Fruit fly (Drosophila melanogaster) whole organism, embryonic: ENCODE results near the gene Polr1D.
A peak's percentile ranks its signal among the peaks of the same experiment; 100 is the strongest.

Source experiments
- C15 ChIP-seq: fragments of 200-800 bp; sonication (Bioruptor generic); IDR thresholded peaks from 3 replicates; pipeline ENCODE4 v1.3.6; 2022; ENCODE audit warnings: missing biosample characterization, missing genetic modification characterization
- CG10431 ChIP-seq: fragments of 200-800 bp; sonication (Bioruptor generic); optimal IDR thresholded peaks from 3 replicates; lab custom pipeline; 2018; ENCODE audit warnings: missing biosample characterization, mild to moderate bottlenecking, missing genetic modification characterization
- CG11085 ChIP-seq: fragments of 200-800 bp; sonication (Bioruptor generic); IDR thresholded peaks from 2 replicates; pipeline ENCODE4 v1.3.6; 2022; ENCODE audit warnings: missing biosample characterization, missing genetic modification characterization
- CG13287 ChIP-seq: fragments of 200-800 bp; sonication (Bioruptor generic); IDR thresholded peaks from 2 replicates; pipeline ENCODE4 v1.3.6; 2022; ENCODE audit warnings: missing biosample characterization, missing genetic modification characterization; ENCODE audit not compliant: partially characterized antibody
- CG1529 ChIP-seq: fragments of 200-800 bp; sonication (Bioruptor generic); optimal IDR thresholded peaks from 3 replicates; lab custom pipeline; 2018; ENCODE audit warnings: missing biosample characterization, missing genetic modification characterization
- CG17186 ChIP-seq: fragments of 200-800 bp; sonication (Bioruptor generic); optimal IDR thresholded peaks from 3 replicates; lab custom pipeline; 2017; ENCODE audit warnings: missing biosample characterization, missing genetic modification reagents, missing genetic modification characterization
- CG17802 ChIP-seq: fragments of 200-800 bp; sonication (Bioruptor generic); optimal IDR thresholded peaks from 2 replicates; lab custom pipeline; 2018; ENCODE audit warnings: missing biosample characterization, mild to moderate bottlenecking, missing genetic modification characterization, moderate library complexity
- CG30403 ChIP-seq: fragments of 200-800 bp; sonication (Bioruptor generic); optimal IDR thresholded peaks from 3 replicates; lab custom pipeline; 2016; ENCODE audit warnings: missing biosample characterization, missing genetic modification characterization
- CG31224 ChIP-seq: fragments of 200-800 bp; sonication (Bioruptor generic); IDR thresholded peaks from 2 replicates; pipeline ENCODE4 v1.3.6; 2022; ENCODE audit warnings: missing biosample characterization, missing genetic modification characterization
- CG34422 ChIP-seq: fragments of 200-800 bp; sonication (Bioruptor generic); IDR thresholded peaks from 3 replicates; pipeline ENCODE4 v1.3.6; 2022; ENCODE audit warnings: missing biosample characterization, missing genetic modification characterization
- CG4404 ChIP-seq: fragments of 200-800 bp; sonication (Bioruptor generic); IDR thresholded peaks from 2 replicates; pipeline ENCODE4 v1.3.6; 2022; ENCODE audit warnings: missing biosample characterization, missing genetic modification characterization
- CG5245 ChIP-seq: fragments of 200-800 bp; sonication (Bioruptor generic); optimal IDR thresholded peaks from 3 replicates; lab custom pipeline; 2016; ENCODE audit warnings: missing biosample characterization, missing genetic modification characterization
- CG6272 ChIP-seq: fragments of 200-800 bp; sonication (Bioruptor generic); IDR thresholded peaks from 2 replicates; pipeline ENCODE4 v1.3.6; 2022; ENCODE audit warnings: missing biosample characterization, missing genetic modification characterization
- CG6854 ChIP-seq: fragments of 200-800 bp; sonication (Bioruptor generic); optimal IDR thresholded peaks from 3 replicates; lab custom pipeline; 2017; ENCODE audit warnings: missing biosample characterization, mild to moderate bottlenecking, missing genetic modification characterization
- CG7745 ChIP-seq: fragments of 200-800 bp; sonication (Bioruptor generic); optimal IDR thresholded peaks from 2 replicates; lab custom pipeline; 2018; ENCODE audit warnings: missing biosample characterization, mild to moderate bottlenecking, missing genetic modification characterization, moderate library complexity
- CG8281 ChIP-seq: fragments of 200-800 bp; sonication (Bioruptor generic); optimal IDR thresholded peaks from 2 replicates; lab custom pipeline; 2018; ENCODE audit warnings: missing biosample characterization, mild to moderate bottlenecking, missing genetic modification characterization, moderate library complexity
- CG8290 ChIP-seq, 3 experiments: fragments of 200-800 bp; sonication (Bioruptor generic); optimal IDR thresholded peaks; 2 replicates each; lab custom pipeline; 2016 to 2019; ENCODE audit warnings: missing biosample characterization in 3 of 3, missing genetic modification characterization in 3 of 3, mild to moderate bottlenecking in 2 of 3, moderate library complexity in 1 of 3
- CG9609 ChIP-seq: fragments of 200-800 bp; sonication (Bioruptor generic); optimal IDR thresholded peaks from 3 replicates; lab custom pipeline; 2016; ENCODE audit warnings: missing biosample characterization, missing genetic modification characterization
- CHES-1-like ChIP-seq: fragments of 200-800 bp; sonication (Bioruptor generic); optimal IDR thresholded peaks from 2 replicates; lab custom pipeline; 2016; ENCODE audit warnings: missing biosample characterization, missing genetic modification characterization
- Hey ChIP-seq: fragments of 200-800 bp; sonication (Bioruptor generic); optimal IDR thresholded peaks from 3 replicates; lab custom pipeline; 2018; ENCODE audit warnings: missing biosample characterization, mild to moderate bottlenecking, missing genetic modification characterization
- HmgZ ChIP-seq: fragments of 200-800 bp; sonication (Bioruptor generic); optimal IDR thresholded peaks from 2 replicates; lab custom pipeline; 2018; ENCODE audit warnings: missing biosample characterization, mild to moderate bottlenecking, missing genetic modification characterization
- Hmx ChIP-seq: fragments of 200-800 bp; sonication (Bioruptor generic); optimal IDR thresholded peaks from 2 replicates; lab custom pipeline; 2016; ENCODE audit warnings: missing biosample characterization, missing genetic modification characterization
- Hr78 ChIP-seq, 2 experiments: fragments of 200-800 bp in 1 of 2; fragments of >200 bp in 1 of 2; sonication (Bioruptor generic) in 1 of 2; optimal IDR thresholded peaks; 2 replicates each; lab custom pipeline; 2017 to 2019; ENCODE audit warnings: missing biosample characterization in 2 of 2, missing genetic modification characterization in 2 of 2, mild to moderate bottlenecking in 1 of 2, moderate library complexity in 1 of 2
- MESR4 ChIP-seq: fragments of 200-800 bp; sonication (Bioruptor generic); optimal IDR thresholded peaks from 2 replicates; lab custom pipeline; 2018; ENCODE audit warnings: missing biosample characterization, mild to moderate bottlenecking, missing genetic modification characterization, moderate library complexity
- Med ChIP-seq: fragments of 200-800 bp; sonication (Bioruptor generic); peaks from one replicate; lab custom pipeline; 2016; ENCODE audit warnings: missing biosample characterization, missing genetic modification characterization, mild to moderate bottlenecking, inconsistent platforms, moderate library complexity
- NC2β ChIP-seq: fragments of 200-800 bp; sonication (Bioruptor generic); optimal IDR thresholded peaks from 2 replicates; lab custom pipeline; 2016; ENCODE audit warnings: missing biosample characterization, missing genetic modification characterization
- Nf-YC ChIP-seq: fragments of 200-800 bp; optimal IDR thresholded peaks from 3 replicates; lab custom pipeline; 2019; ENCODE audit warnings: missing biosample characterization, mild to moderate bottlenecking, missing genetic modification characterization, moderate library complexity
- Sox100B ChIP-seq: fragments of 200-800 bp; sonication (Bioruptor generic); optimal IDR thresholded peaks from 3 replicates; lab custom pipeline; 2018; ENCODE audit warnings: missing biosample characterization, mild to moderate bottlenecking, missing genetic modification characterization
- Usf ChIP-seq: fragments of 200-800 bp; sonication (Bioruptor generic); optimal IDR thresholded peaks from 2 replicates; lab custom pipeline; 2017; ENCODE audit warnings: missing genotype, missing biosample characterization, missing genetic modification characterization
- Xrp1 ChIP-seq: fragments of 200-800 bp; sonication (Bioruptor generic); IDR thresholded peaks from 2 replicates; pipeline ENCODE4 v1.3.6; 2022; ENCODE audit warnings: missing biosample characterization, missing genetic modification characterization
- al ChIP-seq: fragments of 200-800 bp; sonication (Bioruptor generic); IDR thresholded peaks from 2 replicates; pipeline ENCODE4 v1.3.6; 2022; ENCODE audit warnings: missing biosample characterization, missing genetic modification characterization
- ase ChIP-seq: fragments of 200-800 bp; sonication (Bioruptor generic); IDR thresholded peaks from 3 replicates; pipeline ENCODE4 v1.3.6; 2022; ENCODE audit warnings: missing biosample characterization, missing genetic modification characterization
- bbx ChIP-seq: fragments of 200-800 bp; sonication (Bioruptor generic); IDR thresholded peaks from 2 replicates; pipeline ENCODE4 v1.3.6; 2022; ENCODE audit warnings: missing biosample characterization, missing genetic modification characterization; ENCODE audit not compliant: partially characterized antibody
- br ChIP-seq: fragments of >200 bp; optimal IDR thresholded peaks from 2 replicates; lab custom pipeline; 2017
- chif ChIP-seq, 2 experiments: fragments of 200-800 bp; sonication (Bioruptor generic); optimal IDR thresholded peaks; 3 replicates each; lab custom pipeline; 2016; ENCODE audit warnings: missing biosample characterization in 2 of 2, missing genetic modification characterization in 2 of 2
- corto ChIP-seq: fragments of 200-800 bp; sonication (Bioruptor generic); optimal IDR thresholded peaks from 2 replicates; lab custom pipeline; 2016; ENCODE audit warnings: missing biosample characterization, mild to moderate bottlenecking, missing genetic modification characterization, moderate library complexity
- en ChIP-seq: fragments of 200-800 bp; sonication (Bioruptor generic); optimal IDR thresholded peaks from 2 replicates; lab custom pipeline; 2016; ENCODE audit warnings: missing biosample characterization, missing genetic modification characterization
- fu2 ChIP-seq: fragments of 200-800 bp; sonication (Bioruptor generic); optimal IDR thresholded peaks from 2 replicates; lab custom pipeline; 2016; ENCODE audit warnings: missing biosample characterization, missing genetic modification characterization
- gsb ChIP-seq: fragments of 200-800 bp; sonication (Bioruptor generic); IDR thresholded peaks from 2 replicates; pipeline ENCODE4 v1.3.6; 2022; ENCODE audit warnings: missing biosample characterization, missing genetic modification characterization
- luna ChIP-seq: fragments of 200-800 bp; sonication (Bioruptor generic); optimal IDR thresholded peaks from 2 replicates; lab custom pipeline; 2016; ENCODE audit warnings: missing biosample characterization, missing genetic modification characterization
- pb ChIP-seq: fragments of 200-800 bp; sonication (Bioruptor generic); optimal IDR thresholded peaks from 3 replicates; lab custom pipeline; 2016; ENCODE audit warnings: missing biosample characterization, missing genetic modification characterization
- pfk ChIP-seq: fragments of 200-800 bp; sonication (Bioruptor generic); optimal IDR thresholded peaks from 2 replicates; lab custom pipeline; 2018; ENCODE audit warnings: missing biosample characterization, mild to moderate bottlenecking, missing genetic modification characterization, moderate library complexity
- schlank ChIP-seq: fragments of 200-800 bp; sonication (Bioruptor generic); optimal IDR thresholded peaks from 2 replicates; lab custom pipeline; 2018; ENCODE audit warnings: missing biosample characterization, mild to moderate bottlenecking, missing genetic modification characterization
- sens ChIP-seq: fragments of 200-800 bp; sonication (Bioruptor generic); peaks from one replicate; lab custom pipeline; 2016; ENCODE audit warnings: missing biosample characterization, missing genetic modification characterization
- sim ChIP-seq: fragments of 200-800 bp; sonication (Bioruptor generic); IDR thresholded peaks from 2 replicates; pipeline ENCODE4 v1.3.6; 2022; ENCODE audit warnings: missing biosample characterization, missing genetic modification characterization
- sima ChIP-seq: fragments of 200-800 bp; sonication (Bioruptor generic); optimal IDR thresholded peaks from 2 replicates; lab custom pipeline; 2016; ENCODE audit warnings: missing biosample characterization, missing genetic modification characterization
- twi ChIP-seq: fragments of 200-800 bp; optimal IDR thresholded peaks from 2 replicates; lab custom pipeline; 2019; ENCODE audit warnings: missing biosample characterization, mild to moderate bottlenecking, missing genetic modification characterization, moderate library complexity
- wdn ChIP-seq: fragments of 200-800 bp; sonication (Bioruptor generic); IDR thresholded peaks from 2 replicates; pipeline ENCODE4 v1.3.6; 2022; ENCODE audit warnings: missing biosample characterization, missing genetic modification characterization
- yki ChIP-seq: fragments of >200 bp; optimal IDR thresholded peaks from 3 replicates; lab custom pipeline; 2018

The Polr1D gene

dm6 chr2L:19164933-19165813 is 30.1 kb upstream of the Polr1D start (continued):
- peak; percentile 95 for TF ChIP-seq CG1529
- TF ChIP-seq CG7745 (tag; lab: Kevin White, UChicago) = peak; percentile 76
- peak; percentile 93 for TF ChIP-seq CG11085 (GFP tag; lab: Robert Waterston, UW)
- TF ChIP-seq CG10431 (GFP tag; lab: Kevin White, UChicago) = peak; percentile 90
- peak; percentile 99 for TF ChIP-seq CG34422 (GFP tag; lab: Robert Waterston, UW)
- TF ChIP-seq twi (tag; lab: Kevin White, UChicago) = peak; percentile 92
- TF ChIP-seq Nf-YC (tag; lab: Kevin White, UChicago) = peak; percentile 86
- peak; percentile 99 for TF ChIP-seq Xrp1 (GFP tag; lab: Robert Waterston, UW)
- TF ChIP-seq CG30403 (GFP tag; lab: Kevin White, UChicago) = peak; percentile 97
- TF ChIP-seq br (lab: Kevin White, UChicago) = no peak
- TF ChIP-seq wdn (GFP tag; lab: Robert Waterston, UW) = peak; percentile 94
- peak; percentile 92 for TF ChIP-seq sima (GFP tag; lab: Kevin White, UChicago)
- peak; percentile 87 for TF ChIP-seq corto
- peak; percentile 95 for TF ChIP-seq CG8290 (GFP tag; optimal IDR thresholded peaks at IDR 0.05; lab: Kevin White, UChicago)
- peak; percentile 70 to 83 for TF ChIP-seq CG8290 (tag; optimal IDR thresholded peaks at IDR 0.05; lab: Kevin White, UChicago)
- TF ChIP-seq yki = no peak
- peak; percentile 90 for TF ChIP-seq CG9609 (GFP tag; lab: Kevin White, UChicago)
- TF ChIP-seq fu2 (GFP tag; lab: Kevin White, UChicago) = peak; percentile 86
- peak; percentile 41 for TF ChIP-seq MESR4
- peak; percentile 96 for TF ChIP-seq Sox100B (GFP tag; lab: Kevin White, UChicago)
- TF ChIP-seq CG13287 (GFP tag; lab: Robert Waterston, UW) = peak; percentile 7; the same call in 1 of the 2 replicates
- TF ChIP-seq CG6854 (GFP tag; lab: Kevin White, UChicago) = peak; percentile 94
- TF ChIP-seq gsb (GFP tag; lab: Robert Waterston, UW) = peak; percentile 96
- peak; percentile 79 for TF ChIP-seq Usf (GFP tag; lab: Kevin White, UChicago)
- no peak for TF ChIP-seq pfk (GFP tag; lab: Kevin White, UChicago)
- peak; percentile 96 for TF ChIP-seq luna (GFP tag; lab: Kevin White, UChicago)
- TF ChIP-seq bbx = 0 out of 2 replicates have a peak, but pooled peaks have one; percentile 8
- peak; percentile 92; the same call in 2 of the 3 replicates for TF ChIP-seq C15 (GFP tag; lab: Robert Waterston, UW)
- TF ChIP-seq sim (GFP tag; lab: Robert Waterston, UW) = peak; percentile 96
- peak; percentile 75 for TF ChIP-seq Hey (tag; lab: Kevin White, UChicago)
- TF ChIP-seq schlank (tag; lab: Kevin White, UChicago) = peak; percentile 83
- TF ChIP-seq chif (GFP tag; optimal IDR thresholded peaks at IDR 0.05; lab: Kevin White, UChicago) = peak; percentile 93 to 98
- peak; percentile 82 for TF ChIP-seq Hmx (GFP tag; lab: Kevin White, UChicago)
- TF ChIP-seq Med (GFP tag; lab: Kevin White, UChicago) = peak; percentile 99
- TF ChIP-seq CG8281 (tag; lab: Kevin White, UChicago) = peak; percentile 88
- TF ChIP-seq CG17186 (GFP tag; lab: Kevin White, UChicago) = peak; percentile 89
- peak; percentile 95 for TF ChIP-seq en (GFP tag; lab: Kevin White, UChicago)
- peak in 1 of 2 experiments; percentile 91 for TF ChIP-seq Hr78 (GFP tag; optimal IDR thresholded peaks at IDR 0.05; lab: Kevin White, UChicago)
- TF ChIP-seq al (GFP tag; lab: Robert Waterston, UW) = peak; percentile 89
- peak; percentile 97 for TF ChIP-seq HmgZ (tag; lab: Kevin White, UChicago)
- TF ChIP-seq CG31224 = peak; percentile 95
- peak; percentile 91 for TF ChIP-seq pb (GFP tag; lab: Kevin White, UChicago)
- peak; percentile 85 for TF ChIP-seq CG17802 (tag; lab: Kevin White, UChicago)
- peak; percentile 95 for TF ChIP-seq CG5245
- peak; percentile 92 for TF ChIP-seq CG4404
- TF ChIP-seq CHES-1-like = peak; percentile 92
- peak; percentile 96 for TF ChIP-seq CG6272 (GFP tag; lab: Robert Waterston, UW)
- peak; percentile 93 for TF ChIP-seq NC2β (GFP tag; lab: Kevin White, UChicago)
- TF ChIP-seq sens (GFP tag; lab: Kevin White, UChicago) = peak; percentile 100
- peak; percentile 97 for TF ChIP-seq ase (GFP tag; lab: Robert Waterston, UW)
